Worm (Caenorhabditis elegans) whole organism, L2 larva: ENCODE data around the gene chmp-7.

Experiments used
- lin-13 ChIP-seq: fragments of 150-350 bp; optimal IDR thresholded peaks from 2 replicates; lab custom pipeline; 2014; ENCODE audit warnings: missing biosample characterization, missing genetic modification reagents, missing genetic modification characterization
- lsy-2 ChIP-seq, 2 experiments: fragments of 150-350 bp in 1 of 2; sonication (generic microtip) in 1 of 2; optimal IDR thresholded peaks; 2 replicates each; lab custom pipeline; 2014 to 2017; ENCODE audit warnings: missing biosample characterization in 2 of 2, missing genetic modification characterization in 2 of 2
- mab-5 ChIP-seq: fragments of 150-350 bp; optimal IDR thresholded peaks from 2 replicates; lab custom pipeline; 2014; ENCODE audit warnings: missing biosample characterization, missing genetic modification characterization
- nhr-237 ChIP-seq: fragments of 150-350 bp; optimal IDR thresholded peaks from 2 replicates; lab custom pipeline; 2014; ENCODE audit warnings: missing biosample characterization, missing genetic modification characterization
- nhr-77 ChIP-seq: fragments of 150-350 bp; optimal IDR thresholded peaks from 2 replicates; lab custom pipeline; 2014; ENCODE audit warnings: missing biosample characterization, missing genetic modification characterization
- unc-62 ChIP-seq: fragments of 150-350 bp; optimal IDR thresholded peaks from 2 replicates; lab custom pipeline; 2014; ENCODE audit warnings: missing biosample characterization, missing genetic modification reagents, missing genetic modification characterization
- ztf-11 ChIP-seq: sonication (generic microtip); optimal IDR thresholded peaks from 2 replicates; lab custom pipeline; 2017; ENCODE audit warnings: missing biosample characterization, missing genetic modification characterization

ce11 chrII:9042059-9042458 is 12.7 kb upstream of the chmp-7 start:
- TF ChIP-seq ztf-11 (tag; lab: Kevin White, UChicago) = no peak
- TF ChIP-seq nhr-77 (tag; lab: Kevin White, UChicago) = no peak
- no peak for TF ChIP-seq lsy-2 (tag; optimal IDR thresholded peaks at IDR 0.05; lab: Kevin White, UChicago)
- no peak for TF ChIP-seq nhr-237
- no peak for TF ChIP-seq lin-13 (GFP tag; lab: Kevin White, UChicago)
- no peak for TF ChIP-seq unc-62 (GFP tag; lab: Kevin White, UChicago)
- TF ChIP-seq mab-5 (tag; lab: Kevin White, UChicago) = no peak
